Worm (Caenorhabditis elegans): ENCODE results near the gene clec-56.
A peak's percentile ranks its signal among the peaks of the same experiment; 100 is the strongest.

Gene clec-56

DNA sequence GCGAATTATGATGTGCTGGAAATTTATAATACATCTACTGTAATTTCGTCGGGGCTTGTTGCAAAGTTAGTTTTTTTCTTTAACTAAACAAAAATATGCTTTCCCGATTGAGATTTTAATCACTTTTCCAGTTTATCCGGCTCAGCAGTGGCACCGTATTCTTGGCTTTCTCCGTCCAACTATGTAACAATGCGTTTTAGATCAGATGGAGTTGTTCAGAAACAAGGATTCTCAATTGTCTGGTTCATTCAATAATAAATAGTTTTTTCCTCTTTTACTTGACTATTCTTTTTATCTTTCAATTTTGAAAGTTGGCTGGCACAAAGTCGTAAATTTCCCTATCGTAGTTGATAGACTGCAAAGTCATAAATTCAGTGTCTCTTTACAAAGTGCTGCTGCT, at the start of gene clec-56:
Gene clec-56, plus strand, starts transcription at position 301 of the 400 bp plus-strand sequence.
- TF ChIP-seq B0310.2 (tag; optimal IDR thresholded peaks at IDR 0.05): no peak
- no peak for TF ChIP-seq hmbx-1 (tag; optimal IDR thresholded peaks at IDR 0.05)
- TF ChIP-seq tbx-11 (GFP tag; IDR thresholded peaks at IDR 0.05): no peak
- no peak for TF ChIP-seq tra-4 (tag; optimal IDR thresholded peaks at IDR 0.05)
- TF ChIP-seq ceh-13 (GFP tag; optimal IDR thresholded peaks at IDR 0.05): no peak
- no peak for TF ChIP-seq hnd-1 (tag; optimal IDR thresholded peaks at IDR 0.05)

- TF ChIP-seq tra-4 (tag; optimal IDR thresholded peaks at IDR 0.05) (no peak), flt-1 (GFP tag; IDR thresholded peaks at IDR 0.05) (peak; percentile 57; the same call in 1 of the 2 replicates), F13C5.2 (tag; optimal IDR thresholded peaks at IDR 0.05) (peak; percentile 51), pes-1 (GFP tag; IDR thresholded peaks at IDR 0.05) (0 out of 2 replicates have a peak, but pooled peaks have one; percentile 14)
Observed at ce11 chrV:14424958-14425492, 49.2 kb upstream of the clec-56 start, which contains the start of gene rrsr-1. Gene rrsr-1, minus strand, starts transcription at chrV:14425008.

DNA sequence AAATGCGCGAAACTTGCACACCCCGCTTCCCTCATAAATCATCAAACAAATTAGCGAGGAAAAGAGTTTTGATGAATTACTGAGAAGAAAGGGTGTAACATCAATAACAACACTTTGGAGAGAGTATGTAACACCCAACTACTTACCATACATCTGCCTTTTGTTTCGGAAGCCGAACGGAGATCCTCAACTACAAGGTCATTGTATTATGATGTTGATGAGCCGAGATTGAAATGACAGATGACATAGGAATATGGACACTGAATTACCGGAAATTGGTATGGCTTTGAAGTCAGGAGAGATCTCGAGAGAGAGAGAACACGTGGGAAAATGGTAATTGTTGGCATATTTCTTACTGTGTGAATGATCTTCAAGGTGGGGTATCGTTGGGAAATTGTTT, 48.2 kb upstream of the clec-56 start:
- TF ChIP-seq hnd-1 (tag; optimal IDR thresholded peaks at IDR 0.05) (no peak), F13C5.2 (tag; optimal IDR thresholded peaks at IDR 0.05) (no peak), ceh-13 (GFP tag; optimal IDR thresholded peaks at IDR 0.05) (no peak), sea-1 (GFP tag; conservative IDR thresholded peaks at IDR 0.05) (no peak), scrt-1 (GFP tag; IDR thresholded peaks at IDR 0.05) (no peak), flt-1 (GFP tag; IDR thresholded peaks at IDR 0.05) (no peak), pes-1 (GFP tag; IDR thresholded peaks at IDR 0.05) (no peak), hmg-4 (GFP tag; optimal IDR thresholded peaks at IDR 0.05) (no peak), tbx-37 (GFP tag; conservative IDR thresholded peaks at IDR 0.05) (no peak), ama-1 (optimal IDR thresholded peaks at IDR 0.05) (no peak), B0310.2 (tag; optimal IDR thresholded peaks at IDR 0.05) (no peak)

- no peak for TF ChIP-seq ama-1 (optimal IDR thresholded peaks at IDR 0.05)
- TF ChIP-seq ceh-36 (tag; optimal IDR thresholded peaks at IDR 0.05): peak; percentile 34
Observed at ce11 chrV:14427069-14427825, 47.0 kb upstream of the clec-56 start.

- TF ChIP-seq ets-7 (tag; optimal IDR thresholded peaks at IDR 0.05) (no peak), tbx-11 (GFP tag; IDR thresholded peaks at IDR 0.05) (no peak), hmg-4 (GFP tag; optimal IDR thresholded peaks at IDR 0.05) (no peak), ceh-13 (GFP tag; optimal IDR thresholded peaks at IDR 0.05) (no peak), tbx-37 (GFP tag; conservative IDR thresholded peaks at IDR 0.05) (no peak), ama-1 (optimal IDR thresholded peaks at IDR 0.05) (no peak), aly-1 (tag; optimal IDR thresholded peaks at IDR 0.05) (no peak), ceh-36 (tag; optimal IDR thresholded peaks at IDR 0.05) (no peak), sea-1 (GFP tag; conservative IDR thresholded peaks at IDR 0.05) (no peak)
Observed at ce11 chrV:14428865-14429264, 45.3 kb upstream of the clec-56 start, which contains the start of gene F23B12.1. Gene F23B12.1, plus strand, starts transcription at chrV:14429165.

ce11 chrV:14432259-14432658, 41.9 kb upstream of the clec-56 start, which contains the start of gene egl-1:
Gene egl-1, minus strand, starts transcription at chrV:14432359.
- TF ChIP-seq tra-4 (tag; optimal IDR thresholded peaks at IDR 0.05): no peak
- no peak for TF ChIP-seq F13C5.2 (tag; optimal IDR thresholded peaks at IDR 0.05)
- no peak for TF ChIP-seq ceh-36 (tag; optimal IDR thresholded peaks at IDR 0.05)
- TF ChIP-seq scrt-1 (GFP tag; IDR thresholded peaks at IDR 0.05): no peak
- no peak for TF ChIP-seq ets-7 (tag; optimal IDR thresholded peaks at IDR 0.05)
- TF ChIP-seq pes-1 (GFP tag; IDR thresholded peaks at IDR 0.05): no peak
- TF ChIP-seq hnd-1 (tag; optimal IDR thresholded peaks at IDR 0.05): no peak
- no peak for TF ChIP-seq aly-1 (tag; optimal IDR thresholded peaks at IDR 0.05)
- no peak for TF ChIP-seq ceh-13 (GFP tag; optimal IDR thresholded peaks at IDR 0.05)
- TF ChIP-seq hmg-4 (GFP tag; optimal IDR thresholded peaks at IDR 0.05): no peak

ce11 chrV:14433584-14433983, 40.6 kb upstream of the clec-56 start:
- TF ChIP-seq ceh-36 (tag; optimal IDR thresholded peaks at IDR 0.05): peak; percentile 71
- TF ChIP-seq tbx-11 (GFP tag; IDR thresholded peaks at IDR 0.05): no peak
- TF ChIP-seq tbx-37 (GFP tag; conservative IDR thresholded peaks at IDR 0.05): no peak

ce11 chrV:14436195-14436594, 38.0 kb upstream of the clec-56 start:
- no peak for TF ChIP-seq aly-1 (tag; optimal IDR thresholded peaks at IDR 0.05)
- TF ChIP-seq F13C5.2 (tag; optimal IDR thresholded peaks at IDR 0.05): no peak
- TF ChIP-seq tbx-37 (GFP tag; conservative IDR thresholded peaks at IDR 0.05): no peak
- no peak for TF ChIP-seq hmbx-1 (tag; optimal IDR thresholded peaks at IDR 0.05)
- TF ChIP-seq pes-1 (GFP tag; IDR thresholded peaks at IDR 0.05): no peak
- no peak for TF ChIP-seq tra-4 (tag; optimal IDR thresholded peaks at IDR 0.05)
- TF ChIP-seq B0310.2 (tag; optimal IDR thresholded peaks at IDR 0.05): no peak
- no peak for TF ChIP-seq sea-1 (GFP tag; conservative IDR thresholded peaks at IDR 0.05)
- no peak for TF ChIP-seq ets-7 (tag; optimal IDR thresholded peaks at IDR 0.05)
- no peak for TF ChIP-seq flt-1 (GFP tag; IDR thresholded peaks at IDR 0.05)
- no peak for TF ChIP-seq ceh-36 (tag; optimal IDR thresholded peaks at IDR 0.05)
- TF ChIP-seq scrt-1 (GFP tag; IDR thresholded peaks at IDR 0.05): no peak
- TF ChIP-seq ceh-13 (GFP tag; optimal IDR thresholded peaks at IDR 0.05): no peak
- TF ChIP-seq ama-1 (optimal IDR thresholded peaks at IDR 0.05): no peak
- no peak for TF ChIP-seq hmg-4 (GFP tag; optimal IDR thresholded peaks at IDR 0.05)
- no peak for TF ChIP-seq hnd-1 (tag; optimal IDR thresholded peaks at IDR 0.05)

Measured in whole organism, early embryonic.